Worm (Caenorhabditis elegans) whole organism, mixed stage, embryonic: ENCODE data around the gene pcf-11.

ENCODE experiments used
- M03D4.4 ChIP-seq: sonication (generic microtip); optimal IDR thresholded peaks from 2 replicates; lab custom pipeline; 2017; ENCODE audit warnings: mild to moderate bottlenecking, missing genetic modification characterization, missing compliant biosample characterization
- bed-3 ChIP-seq: fragments of 200-800 bp; sonication (Bioruptor generic); optimal IDR thresholded peaks from 3 replicates; lab custom pipeline; 2018; ENCODE audit warnings: mild to moderate bottlenecking, missing genetic modification characterization, moderate library complexity, missing compliant biosample characterization
- blmp-1 ChIP-seq: fragments of 150-350 bp; optimal IDR thresholded peaks from 2 replicates; lab custom pipeline; 2014; ENCODE audit warnings: missing biosample characterization, missing genetic modification characterization
- ceh-39 ChIP-seq: fragments of 150-350 bp; optimal IDR thresholded peaks from 2 replicates; lab custom pipeline; 2014; ENCODE audit warnings: missing biosample characterization, missing genetic modification characterization
- ceh-43 ChIP-seq: fragments of 200-800 bp; sonication (Bioruptor generic); optimal IDR thresholded peaks from 2 replicates; lab custom pipeline; 2018; ENCODE audit warnings: mild to moderate bottlenecking, missing genetic modification characterization, moderate library complexity, missing compliant biosample characterization
- ceh-83 ChIP-seq: fragments of 200-800 bp; sonication (Bioruptor generic); optimal IDR thresholded peaks from 2 replicates; lab custom pipeline; 2018; ENCODE audit warnings: mild to moderate bottlenecking, missing genetic modification characterization, missing compliant biosample characterization
- ces-1 ChIP-seq: fragments of 150-350 bp; optimal IDR thresholded peaks from 2 replicates; lab custom pipeline; 2014; ENCODE audit warnings: missing biosample characterization, missing genetic modification reagents, missing genetic modification characterization
- cnd-1 ChIP-seq: fragments of 200-800 bp; sonication (Bioruptor generic); optimal IDR thresholded peaks from 2 replicates; lab custom pipeline; 2018; ENCODE audit warnings: mild to moderate bottlenecking, missing genetic modification characterization, missing compliant biosample characterization
- drap-1 ChIP-seq: fragments of 200-800 bp; sonication (Bioruptor generic); optimal IDR thresholded peaks from 3 replicates; lab custom pipeline; 2018; ENCODE audit warnings: mild to moderate bottlenecking, missing genetic modification characterization, missing compliant biosample characterization
- elt-1 ChIP-seq: sonication (generic microtip); optimal IDR thresholded peaks from 2 replicates; lab custom pipeline; 2017; ENCODE audit warnings: missing genetic modification characterization, mild to moderate bottlenecking, missing compliant biosample characterization, antibody characterized with exemption, moderate library complexity, borderline replicate concordance; ENCODE audit not compliant: insufficient read depth
- elt-3 ChIP-seq: fragments of 150-350 bp; optimal IDR thresholded peaks from 2 replicates; lab custom pipeline; 2014; ENCODE audit warnings: missing biosample characterization, missing genetic modification characterization
- flh-1 ChIP-seq: fragments of 200-800 bp; sonication (Bioruptor generic); optimal IDR thresholded peaks from 2 replicates; lab custom pipeline; 2018; ENCODE audit warnings: mild to moderate bottlenecking, missing genetic modification characterization, moderate library complexity, missing compliant biosample characterization
- ham-2 ChIP-seq: fragments of 200-800 bp; sonication (Bioruptor generic); optimal IDR thresholded peaks from 2 replicates; lab custom pipeline; 2018; ENCODE audit warnings: mild to moderate bottlenecking, missing genetic modification characterization, missing compliant biosample characterization
- hlh-1 ChIP-seq: fragments of 150-350 bp; optimal IDR thresholded peaks from 2 replicates; lab custom pipeline; 2014; ENCODE audit warnings: missing biosample characterization, missing genetic modification reagents, missing genetic modification characterization
- lin-13 ChIP-seq: fragments of 150-350 bp; optimal IDR thresholded peaks from 2 replicates; lab custom pipeline; 2014; ENCODE audit warnings: missing biosample characterization, missing genetic modification characterization
- lin-32 ChIP-seq: fragments of 200-800 bp; sonication (Bioruptor generic); optimal IDR thresholded peaks from 2 replicates; lab custom pipeline; 2018; ENCODE audit warnings: mild to moderate bottlenecking, missing genetic modification characterization, missing compliant biosample characterization
- lsy-2 ChIP-seq: fragments of 150-350 bp; optimal IDR thresholded peaks from 2 replicates; lab custom pipeline; 2014; ENCODE audit warnings: missing biosample characterization, missing genetic modification characterization
- mab-5 ChIP-seq: fragments of 150-350 bp; optimal IDR thresholded peaks from 2 replicates; lab custom pipeline; 2014; ENCODE audit warnings: missing biosample characterization, missing genetic modification characterization
- mep-1 ChIP-seq: fragments of 150-350 bp; optimal IDR thresholded peaks from 2 replicates; lab custom pipeline; 2017; ENCODE audit warnings: missing biosample characterization, missing genetic modification reagents, missing genetic modification characterization, inconsistent platforms
- mls-2 ChIP-seq: sonication (generic microtip); optimal IDR thresholded peaks from 2 replicates; lab custom pipeline; 2016; ENCODE audit warnings: mild to moderate bottlenecking, missing genetic modification characterization, moderate library complexity, missing compliant biosample characterization
- nhr-12 ChIP-seq: fragments of 150-350 bp; optimal IDR thresholded peaks from 2 replicates; lab custom pipeline; 2014; ENCODE audit warnings: missing biosample characterization, missing genetic modification characterization
- nhr-2 ChIP-seq: fragments of 150-350 bp; optimal IDR thresholded peaks from 2 replicates; lab custom pipeline; 2014; ENCODE audit warnings: missing biosample characterization, missing genetic modification characterization
- nhr-237 ChIP-seq: fragments of 150-350 bp; optimal IDR thresholded peaks from 2 replicates; lab custom pipeline; 2014; ENCODE audit warnings: missing biosample characterization, missing genetic modification characterization
- nhr-28 ChIP-seq: fragments of 150-350 bp; optimal IDR thresholded peaks from 2 replicates; lab custom pipeline; 2014; ENCODE audit warnings: missing biosample characterization, missing genetic modification characterization
- nhr-76 ChIP-seq: sonication (generic microtip); optimal IDR thresholded peaks from 2 replicates; lab custom pipeline; 2017; ENCODE audit warnings: missing biosample characterization, missing genetic modification characterization
- pha-4 ChIP-seq: fragments of 150-350 bp; optimal IDR thresholded peaks from 2 replicates; lab custom pipeline; 2018; ENCODE audit warnings: missing biosample characterization, missing genetic modification reagents, missing genetic modification characterization
- sem-2 ChIP-seq: fragments of 200-800 bp; sonication (Bioruptor generic); optimal IDR thresholded peaks from 2 replicates; lab custom pipeline; 2018; ENCODE audit warnings: mild to moderate bottlenecking, missing genetic modification characterization, missing compliant biosample characterization
- snpc-4 ChIP-seq: fragments of 150-350 bp; optimal IDR thresholded peaks from 2 replicates; lab custom pipeline; 2014; ENCODE audit warnings: missing biosample characterization, missing genetic modification characterization
- sptf-1 ChIP-seq: sonication (generic microtip); optimal IDR thresholded peaks from 2 replicates; lab custom pipeline; 2017; ENCODE audit warnings: mild to moderate bottlenecking, missing genetic modification characterization, moderate library complexity, missing compliant biosample characterization
- tbx-8 ChIP-seq: fragments of 200-800 bp; sonication (Bioruptor generic); optimal IDR thresholded peaks from 2 replicates; lab custom pipeline; 2018; ENCODE audit warnings: mild to moderate bottlenecking, missing genetic modification characterization, moderate library complexity, missing compliant biosample characterization
- unc-120 ChIP-seq: sonication (generic microtip); optimal IDR thresholded peaks from 2 replicates; lab custom pipeline; 2017; ENCODE audit warnings: missing genetic modification characterization, missing compliant biosample characterization; ENCODE audit not compliant: poor library complexity, severe bottlenecking
- unc-39 ChIP-seq: fragments of 150-350 bp; optimal IDR thresholded peaks from 2 replicates; lab custom pipeline; 2014; ENCODE audit warnings: missing biosample characterization, missing genetic modification characterization
- unc-62 ChIP-seq: fragments of 150-350 bp; optimal IDR thresholded peaks from 2 replicates; lab custom pipeline; 2014; ENCODE audit warnings: missing biosample characterization, missing genetic modification reagents, missing genetic modification characterization
- zip-8 ChIP-seq: fragments of 150-350 bp; optimal IDR thresholded peaks from 2 replicates; lab custom pipeline; 2014; ENCODE audit warnings: missing biosample characterization, missing genetic modification characterization
- ztf-11 ChIP-seq: fragments of 150-350 bp; optimal IDR thresholded peaks from 2 replicates; lab custom pipeline; 2014; ENCODE audit warnings: missing biosample characterization, missing genetic modification characterization

Gene pcf-11

ce11 chrIII:5012460-5012859, 12.3 kb upstream of the pcf-11 start:
- TF ChIP-seq nhr-2 (no peak), mls-2 (tag; lab: Kevin White, UChicago) (no peak), nhr-12 (no peak), nhr-28 (tag; lab: Kevin White, UChicago) (no peak), flh-1 (GFP tag; lab: Kevin White, UChicago) (no peak)
- TF ChIP-seq, all 35 proteins: peak for 0

ce11 chrIII:5013915-5014346, 10.8 kb upstream of the pcf-11 start:
- TF ChIP-seq cnd-1 (tag; lab: Kevin White, UChicago) (peak; percentile 68), mls-2 (tag; lab: Kevin White, UChicago) (peak; percentile 84), sem-2 (no peak), drap-1 (GFP tag; lab: Kevin White, UChicago) (peak; percentile 77), flh-1 (GFP tag; lab: Kevin White, UChicago) (no peak), nhr-12 (no peak), ceh-39 (tag; lab: Kevin White, UChicago) (peak; percentile 72), lsy-2 (tag; lab: Kevin White, UChicago) (peak; percentile 69), nhr-2 (peak; percentile 61), zip-8 (peak; percentile 2), blmp-1 (tag; lab: Kevin White, UChicago) (peak; percentile 26), ham-2 (GFP tag; lab: Kevin White, UChicago) (peak; percentile 88), unc-62 (peak; percentile 94), ceh-83 (GFP tag; lab: Kevin White, UChicago) (no peak), pha-4 (tag; lab: Kevin White, UChicago) (peak; percentile 47), unc-120 (tag; lab: Kevin White, UChicago) (peak; percentile 97), lin-13 (tag; lab: Kevin White, UChicago) (peak; percentile 16), bed-3 (GFP tag; lab: Kevin White, UChicago) (no peak), hlh-1 (tag; lab: Kevin White, UChicago) (peak; percentile 74), elt-3 (tag; lab: Kevin White, UChicago) (no peak), nhr-76 (tag; lab: Kevin White, UChicago) (no peak), nhr-28 (tag; lab: Kevin White, UChicago) (no peak), unc-39 (no peak), ces-1 (GFP tag; lab: Kevin White, UChicago) (peak; percentile 97), M03D4.4 (tag; lab: Kevin White, UChicago) (peak; percentile 67), mep-1 (tag; lab: Kevin White, UChicago) (peak; percentile 89), tbx-8 (peak; percentile 7), sptf-1 (tag; lab: Kevin White, UChicago) (peak; percentile 52), elt-1 (tag; lab: Kevin White, UChicago) (no peak), ztf-11 (tag; lab: Kevin White, UChicago) (peak; percentile 78), ceh-43 (peak; percentile 3), lin-32 (no peak), mab-5 (tag; lab: Kevin White, UChicago) (no peak), nhr-237 (peak; percentile 63), snpc-4 (no peak)

DNA sequence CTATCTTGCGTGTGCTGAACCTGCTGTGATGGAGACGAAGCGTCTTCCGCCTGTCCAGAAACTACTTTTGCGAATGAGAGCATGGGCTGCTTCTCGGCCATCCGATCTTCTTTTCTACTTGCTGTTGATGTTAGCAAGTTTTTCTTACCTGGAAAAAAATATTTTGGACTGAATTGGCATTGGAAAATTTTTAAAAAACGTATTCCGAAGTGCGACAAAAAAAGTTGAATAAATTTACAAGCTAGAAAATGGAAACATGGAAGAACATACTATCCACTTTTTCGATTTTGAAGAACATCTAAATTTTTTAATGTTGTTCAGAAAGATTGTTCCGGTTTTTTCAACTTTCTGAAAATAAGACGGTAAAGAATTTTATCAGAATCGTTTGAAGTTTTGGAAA, 7.2 kb upstream of the pcf-11 start, which contains the start of gene larp-1:
TSS of gene larp-1 (minus strand) at position 101 of the 400 bp plus-strand sequence.
- TF ChIP-seq mab-5 (tag; lab: Kevin White, UChicago) (no peak), nhr-2 (no peak), pha-4 (tag; lab: Kevin White, UChicago) (no peak), cnd-1 (tag; lab: Kevin White, UChicago) (no peak), sptf-1 (tag; lab: Kevin White, UChicago) (no peak), M03D4.4 (tag; lab: Kevin White, UChicago) (no peak), drap-1 (GFP tag; lab: Kevin White, UChicago) (no peak), ceh-43 (no peak), zip-8 (no peak)

ce11 chrIII:5018116-5018689, 6.5 kb upstream of the pcf-11 start, which contains the start of gene wip-1:
Gene wip-1, plus strand, starts transcription at chrIII:5018639.
- peak; percentile 99 for TF ChIP-seq lin-13 (tag; lab: Kevin White, UChicago)
- TF ChIP-seq tbx-8: peak; percentile 4
- peak; percentile 88 for TF ChIP-seq drap-1 (GFP tag; lab: Kevin White, UChicago)
- TF ChIP-seq ceh-39 (tag; lab: Kevin White, UChicago): peak; percentile 64
- peak; percentile 54 for TF ChIP-seq hlh-1 (tag; lab: Kevin White, UChicago)
- TF ChIP-seq sem-2: peak; percentile 8
- TF ChIP-seq nhr-237: peak; percentile 95
- peak; percentile 90 for TF ChIP-seq lsy-2 (tag; lab: Kevin White, UChicago)
- TF ChIP-seq elt-1 (tag; lab: Kevin White, UChicago): peak; percentile 63
- peak; percentile 93 for TF ChIP-seq ham-2 (GFP tag; lab: Kevin White, UChicago)
- TF ChIP-seq unc-62: peak; percentile 47
- no peak for TF ChIP-seq zip-8
- no peak for TF ChIP-seq nhr-2
- peak; percentile 84 for TF ChIP-seq M03D4.4 (tag; lab: Kevin White, UChicago)
- TF ChIP-seq nhr-76 (tag; lab: Kevin White, UChicago): peak; percentile 17
- peak; percentile 25 for TF ChIP-seq blmp-1 (tag; lab: Kevin White, UChicago)
- no peak for TF ChIP-seq snpc-4
- TF ChIP-seq nhr-12: peak; percentile 67
- peak; percentile 61 for TF ChIP-seq ceh-43
- peak; percentile 32 for TF ChIP-seq elt-3 (tag; lab: Kevin White, UChicago)
- TF ChIP-seq mls-2 (tag; lab: Kevin White, UChicago): peak; percentile 87
- peak; percentile 77 for TF ChIP-seq cnd-1 (tag; lab: Kevin White, UChicago)
- TF ChIP-seq mep-1 (tag; lab: Kevin White, UChicago): peak; percentile 98
- TF ChIP-seq unc-39: peak; percentile 61
- peak; percentile 75 for TF ChIP-seq unc-120 (tag; lab: Kevin White, UChicago)
- TF ChIP-seq pha-4 (tag; lab: Kevin White, UChicago): peak; percentile 98
- TF ChIP-seq ceh-83 (GFP tag; lab: Kevin White, UChicago): peak; percentile 69
- peak; percentile 88 for TF ChIP-seq ztf-11 (tag; lab: Kevin White, UChicago)
- TF ChIP-seq sptf-1 (tag; lab: Kevin White, UChicago): peak; percentile 93
- TF ChIP-seq nhr-28 (tag; lab: Kevin White, UChicago): peak; percentile 49
- TF ChIP-seq bed-3 (GFP tag; lab: Kevin White, UChicago): no peak
- peak; percentile 38 for TF ChIP-seq mab-5 (tag; lab: Kevin White, UChicago)
- peak; percentile 32 for TF ChIP-seq lin-32
- peak; percentile 51 for TF ChIP-seq ces-1 (GFP tag; lab: Kevin White, UChicago)
- no peak for TF ChIP-seq flh-1 (GFP tag; lab: Kevin White, UChicago)
- TF ChIP-seq, all 35 proteins: peak for 30
